Fruit fly (Drosophila melanogaster): ENCODE results near the gene RpS10a.

RpS10a gene

DNA sequence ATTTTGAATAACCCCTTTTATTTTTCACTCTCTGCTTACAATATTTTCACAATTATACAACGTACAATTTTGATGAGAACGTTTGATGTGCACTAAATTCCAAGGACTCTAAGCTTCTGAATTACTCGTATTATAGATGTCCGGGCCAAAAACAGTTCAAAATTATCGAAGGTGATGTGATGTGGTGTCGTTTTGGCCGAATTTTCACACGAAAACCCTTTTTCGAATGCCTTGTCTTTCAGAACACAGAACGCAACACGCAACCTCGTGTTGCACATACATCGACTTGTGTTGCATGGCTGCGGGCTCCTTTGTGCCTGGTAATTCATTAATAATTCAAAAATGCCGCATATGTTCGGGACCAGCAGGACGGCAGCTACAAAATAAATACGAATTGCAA lies 35.5 kb downstream of the RpS10a start, which contains the start of gene CG31055:
TSS of gene CG31055 (minus strand) at position 101 of the 400 bp plus-strand sequence.
- no peak for TF ChIP-seq toy (GFP tag; IDR thresholded peaks at IDR 0.05)
- TF ChIP-seq Optix (GFP tag; IDR thresholded peaks at IDR 0.05): no peak
- TF ChIP-seq Fer3 (tag; optimal IDR thresholded peaks at IDR 0.05): no peak
- TF ChIP-seq dati (GFP tag; IDR thresholded peaks at IDR 0.05): no peak
- no peak for TF ChIP-seq CG12769 (tag; optimal IDR thresholded peaks at IDR 0.05)
- no peak for TF ChIP-seq eve (GFP tag; optimal IDR thresholded peaks at IDR 0.05)
- no peak for TF ChIP-seq CG30020 (tag; optimal IDR thresholded peaks at IDR 0.05)
- no peak for TF ChIP-seq NFAT (GFP tag; IDR thresholded peaks at IDR 0.05)
- no peak for TF ChIP-seq twi (tag; optimal IDR thresholded peaks at IDR 0.05)
- no peak for TF ChIP-seq CG4328 (GFP tag; optimal IDR thresholded peaks at IDR 0.05)
- no peak for TF ChIP-seq CG4282 (GFP tag; optimal IDR thresholded peaks at IDR 0.05)

DNA sequence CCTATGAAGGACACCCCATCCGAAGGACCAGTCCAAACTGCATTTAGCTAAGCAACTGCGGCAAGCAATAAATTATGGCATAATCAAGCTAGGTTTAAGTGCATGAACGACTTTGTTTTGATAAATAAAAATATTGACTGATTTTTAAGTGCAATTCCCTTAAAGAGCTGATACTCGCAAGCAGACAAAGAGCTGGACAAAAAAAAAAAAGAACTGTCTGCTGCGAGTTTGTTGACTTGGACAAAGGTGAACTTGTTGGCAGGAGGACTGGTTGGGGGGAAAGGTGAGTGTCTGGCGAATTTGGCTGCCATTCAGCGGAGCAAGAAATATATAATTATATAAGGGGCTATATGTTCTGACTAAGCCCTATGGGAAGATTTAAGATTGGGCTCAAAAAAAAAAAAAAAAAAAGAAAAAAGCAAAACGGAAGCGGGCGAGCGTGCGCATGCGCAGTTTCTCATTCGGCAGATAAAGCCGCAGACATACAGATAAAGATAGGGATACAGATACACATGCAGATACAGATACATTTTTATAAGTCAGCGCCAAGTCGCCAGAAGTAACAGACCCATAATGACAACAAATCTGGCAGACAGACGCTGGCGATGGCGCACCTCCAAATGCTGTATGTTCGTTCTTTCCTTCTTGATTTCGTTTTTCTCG lies 40.2 kb downstream of the RpS10a start:
- no peak for TF ChIP-seq CG17361 (GFP tag; IDR thresholded peaks at IDR 0.05)
- TF ChIP-seq bsh (GFP tag; optimal IDR thresholded peaks at IDR 0.05): no peak
- no peak for TF ChIP-seq CG13775 (GFP tag; optimal IDR thresholded peaks at IDR 0.05)

DNA sequence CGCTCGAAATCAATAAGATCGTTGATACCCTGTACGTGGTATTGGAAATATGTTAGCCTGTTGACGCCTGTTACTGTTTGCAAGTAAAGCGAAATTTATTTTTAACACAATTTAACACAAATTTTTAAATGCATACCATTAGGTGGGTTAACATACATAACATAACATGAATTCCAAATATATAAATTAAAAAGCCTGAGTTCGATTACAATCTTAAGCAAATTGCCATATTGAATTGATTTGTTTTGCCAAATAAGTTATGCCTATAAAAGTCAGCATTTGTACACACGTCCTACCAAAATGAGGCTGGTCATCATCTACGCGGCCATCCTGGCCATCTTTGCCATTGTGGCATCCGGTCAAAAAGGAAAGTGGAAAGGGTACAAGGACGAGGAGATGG lies 41.5 kb downstream of the RpS10a start, which contains the start of gene CG43319:
TSS of gene CG43319 (plus strand) at position 301 of the 400 bp plus-strand sequence.
- TF ChIP-seq sd (tag; optimal IDR thresholded peaks at IDR 0.05) (no peak), CG12299 (tag; optimal IDR thresholded peaks at IDR 0.05) (no peak), Dp (GFP tag; optimal IDR thresholded peaks at IDR 0.05) (no peak), pita (GFP tag; optimal IDR thresholded peaks at IDR 0.05) (no peak), Aef1 (GFP tag; IDR thresholded peaks at IDR 0.05) (no peak), trh (GFP tag; optimal IDR thresholded peaks at IDR 0.05) (no peak)

DNA sequence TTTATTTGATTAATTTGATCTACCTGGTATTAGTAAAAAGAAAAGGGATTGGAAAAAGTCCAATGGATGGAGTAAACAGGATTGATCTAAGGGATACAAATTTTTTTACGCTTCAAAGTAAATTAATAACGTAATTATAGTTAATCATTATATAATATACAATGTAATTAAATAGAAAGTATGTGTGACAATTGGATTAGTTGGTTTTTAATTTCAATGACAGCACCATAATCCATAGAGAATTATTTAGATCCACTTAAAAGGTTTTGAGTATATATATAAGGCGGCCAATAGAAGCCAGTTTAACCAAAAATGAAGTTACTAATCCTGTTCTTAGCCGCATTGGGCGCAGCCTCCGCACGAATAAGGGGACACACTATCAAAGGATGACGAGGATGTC lies 42.0 kb downstream of the RpS10a start, which contains the start of gene Acp98AB:
TSS of gene Acp98AB (plus strand) at position 301 of the 400 bp plus-strand sequence.
- TF ChIP-seq luna (GFP tag; optimal IDR thresholded peaks at IDR 0.05): no peak
- TF ChIP-seq Myb (GFP tag; optimal IDR thresholded peaks at IDR 0.05): no peak
- TF ChIP-seq Sry-δ (GFP tag; optimal IDR thresholded peaks at IDR 0.05): no peak
- TF ChIP-seq fd96Cb (tag; optimal IDR thresholded peaks at IDR 0.05): no peak
- no peak for TF ChIP-seq wdn (GFP tag; IDR thresholded peaks at IDR 0.05)
- no peak for TF ChIP-seq Hr39 (optimal IDR thresholded peaks at IDR 0.05)
- no peak for TF ChIP-seq CG4854 (GFP tag; optimal IDR thresholded peaks at IDR 0.05)
- no peak for TF ChIP-seq gsb-n (tag; optimal IDR thresholded peaks at IDR 0.05)
- TF ChIP-seq Camta (GFP tag; optimal IDR thresholded peaks at IDR 0.05): no peak

DNA sequence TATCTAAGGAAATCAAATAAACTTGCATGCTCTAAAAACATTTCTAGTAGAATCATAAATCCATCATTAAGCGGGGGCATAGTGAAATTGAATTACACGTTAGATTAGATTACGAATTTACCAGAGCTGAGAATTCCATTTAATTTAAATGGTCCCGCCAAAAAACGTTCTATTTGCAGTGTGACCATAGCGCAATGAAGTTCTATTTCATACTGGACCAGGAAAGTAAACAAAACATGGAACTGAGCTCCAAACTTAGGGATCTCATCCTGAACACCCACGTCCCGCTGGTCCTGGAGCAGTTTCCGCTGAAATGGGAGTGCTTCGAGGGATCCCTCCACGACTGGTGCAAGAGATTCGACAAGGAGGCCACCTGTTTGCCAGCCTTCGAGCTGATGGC lies 42.5 kb downstream of the RpS10a start, which contains the start of gene HSPBAP1:
TSS of gene HSPBAP1 (plus strand) at position 217 of the 400 bp plus-strand sequence.
- TF ChIP-seq MBD-R2 (GFP tag; IDR thresholded peaks at IDR 0.05) (peak; percentile 46; the same call in 1 of the 2 replicates), Dp (GFP tag; optimal IDR thresholded peaks at IDR 0.05) (peak; percentile 81), HLH3B (GFP tag; IDR thresholded peaks at IDR 0.05) (no peak), gfzf (GFP tag; optimal IDR thresholded peaks at IDR 0.05) (peak; percentile 67), E2f2 (GFP tag; IDR thresholded peaks at IDR 0.05) (peak; percentile 87), pzg (GFP tag; optimal IDR thresholded peaks at IDR 0.05) (peak; percentile 38), tap (tag; optimal IDR thresholded peaks at IDR 0.05) (no peak), MESR4 (GFP tag; optimal IDR thresholded peaks at IDR 0.05) (peak; percentile 33), CG9797 (GFP tag; optimal IDR thresholded peaks at IDR 0.05) (peak; percentile 58), CG4404 (GFP tag; IDR thresholded peaks at IDR 0.05) (no peak), Myb (GFP tag; optimal IDR thresholded peaks at IDR 0.05) (peak; percentile 41), CG4617 (GFP tag; optimal IDR thresholded peaks at IDR 0.05; ENCODE audit: borderline replicate concordance) (peak; percentile 42), ftz-f1 (GFP tag; optimal IDR thresholded peaks at IDR 0.05) (peak; percentile 71), Opbp (GFP tag; IDR thresholded peaks at IDR 0.05; ENCODE audit: partially characterized antibody) (no peak), CG15514 (GFP tag; optimal IDR thresholded peaks at IDR 0.05) (peak; percentile 0)
